Worm (Caenorhabditis elegans) whole organism, early embryonic: ENCODE measurements around the gene C12D8.21.

Experiments
- aly-1 ChIP-seq: sonication (generic microtip); optimal IDR thresholded peaks from 2 replicates; lab custom pipeline; 2016; ENCODE audit warnings: missing genetic modification characterization, missing compliant biosample characterization
- hmbx-1 ChIP-seq: sonication (generic microtip); optimal IDR thresholded peaks from 2 replicates; lab custom pipeline; 2016; ENCODE audit warnings: mild to moderate bottlenecking, missing genetic modification characterization, missing compliant biosample characterization

ce11 chrV:10270214-10270613, 29.2 kb upstream of the C12D8.21 start, which contains the start of gene ric-4:
- TF ChIP-seq hmbx-1 (tag; lab: Kevin White, UChicago), result no peak
- TF ChIP-seq aly-1 (tag; lab: Kevin White, UChicago), result no peak
